Fruit fly (Drosophila melanogaster): ENCODE data around the gene dimm.
A peak's percentile ranks its signal among the peaks of the same experiment; 100 is the strongest.

dimm gene

dm6 chr2L:21313909-21314400 is 17.6 kb upstream of the dimm start, which contains the start of gene CG46314 (continued):
- TF ChIP-seq dsx (GFP tag; optimal IDR thresholded peaks at IDR 0.05; ENCODE audit: poor library complexity, severe bottlenecking) (peak; percentile 30), spab (GFP tag; optimal IDR thresholded peaks at IDR 0.05) (peak; percentile 74), CG8632 (GFP tag; optimal IDR thresholded peaks at IDR 0.05) (peak; percentile 59), Blimp-1 (GFP tag; optimal IDR thresholded peaks at IDR 0.05) (peak; percentile 45), CG3032 (tag; optimal IDR thresholded peaks at IDR 0.05) (peak; percentile 62), CG31627 (GFP tag; optimal IDR thresholded peaks at IDR 0.05) (peak; percentile 67), vri (GFP tag; optimal IDR thresholded peaks at IDR 0.05) (no peak), OdsH (GFP tag; optimal IDR thresholded peaks at IDR 0.05) (peak; percentile 61)

DNA sequence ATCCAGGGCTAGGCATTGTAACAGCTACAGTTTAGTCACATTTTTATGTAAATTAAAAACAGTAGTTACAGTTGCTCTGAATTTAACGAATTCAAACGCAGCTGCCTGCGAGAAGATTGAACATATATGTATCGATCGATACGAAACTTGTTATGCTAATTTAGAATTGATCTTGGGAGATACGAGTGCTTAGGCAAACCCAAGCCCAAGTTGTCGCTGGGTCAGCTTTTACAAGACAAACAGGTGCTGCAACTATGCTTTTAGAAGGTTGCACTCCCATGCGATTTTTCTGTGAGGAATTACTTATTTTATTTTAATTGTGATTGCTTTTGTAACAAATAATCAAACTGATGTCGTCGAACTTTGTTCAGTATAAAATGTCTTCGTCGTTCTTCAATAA is 14.8 kb upstream of the dimm start:
- no peak for TF ChIP-seq Eip78C (GFP tag)
- no peak for TF ChIP-seq CG10669 (GFP tag; optimal IDR thresholded peaks at IDR 0.05)
- no peak for TF ChIP-seq Met (GFP tag; optimal IDR thresholded peaks at IDR 0.05)
- TF ChIP-seq Ets21C (GFP tag; optimal IDR thresholded peaks at IDR 0.05): no peak
- no peak for TF ChIP-seq CG31627 (GFP tag; optimal IDR thresholded peaks at IDR 0.05)
- no peak for TF ChIP-seq Blimp-1 (GFP tag; optimal IDR thresholded peaks at IDR 0.05)
- no peak for TF ChIP-seq fd59A (GFP tag; optimal IDR thresholded peaks at IDR 0.05)
- TF ChIP-seq Lpt (GFP tag; optimal IDR thresholded peaks at IDR 0.05): no peak

- TF ChIP-seq spab (GFP tag; optimal IDR thresholded peaks at IDR 0.05) (no peak), CG4318 (GFP tag; optimal IDR thresholded peaks at IDR 0.05) (no peak), pdm3 (GFP tag; optimal IDR thresholded peaks at IDR 0.05) (no peak), CG6854 (GFP tag; optimal IDR thresholded peaks at IDR 0.05) (no peak), CG9139 (GFP tag; optimal IDR thresholded peaks at IDR 0.05) (no peak), CG6163 (GFP tag; IDR thresholded peaks at IDR 0.05) (no peak), CG31627 (GFP tag; optimal IDR thresholded peaks at IDR 0.05) (no peak), salr (GFP tag; optimal IDR thresholded peaks at IDR 0.05) (no peak), acj6 (GFP tag; optimal IDR thresholded peaks at IDR 0.05) (no peak), esn (GFP tag; optimal IDR thresholded peaks at IDR 0.05) (no peak), CG6276 (GFP tag; optimal IDR thresholded peaks at IDR 0.05) (no peak), CG8632 (GFP tag; optimal IDR thresholded peaks at IDR 0.05) (no peak), Gug (GFP tag; IDR thresholded peaks at IDR 0.05) (no peak), lz (GFP tag; optimal IDR thresholded peaks at IDR 0.05) (no peak), CG34406 (GFP tag; optimal IDR thresholded peaks at IDR 0.05) (no peak), CG10669 (GFP tag; optimal IDR thresholded peaks at IDR 0.05) (no peak), cyc (GFP tag; optimal IDR thresholded peaks at IDR 0.05) (no peak)
Observed at dm6 chr2L:21322161-21322560, 9.4 kb upstream of the dimm start.

dm6 chr2L:21324438-21324890 is 7.1 kb upstream of the dimm start:
- TF ChIP-seq CG9139 (GFP tag; optimal IDR thresholded peaks at IDR 0.05) (no peak), fkh (GFP tag; optimal IDR thresholded peaks at IDR 0.05) (peak; percentile 90), Gug (GFP tag; IDR thresholded peaks at IDR 0.05) (no peak), svp (GFP tag) (peak; percentile 79), achi (GFP tag; optimal IDR thresholded peaks at IDR 0.05) (no peak), CG8319 (GFP tag; optimal IDR thresholded peaks at IDR 0.05) (no peak)

- TF ChIP-seq esn (GFP tag; optimal IDR thresholded peaks at IDR 0.05) (no peak), CG3032 (tag; optimal IDR thresholded peaks at IDR 0.05) (no peak), CG8119 (GFP tag; IDR thresholded peaks at IDR 0.05) (no peak), dac (GFP tag; optimal IDR thresholded peaks at IDR 0.05) (no peak), Sox14 (GFP tag; optimal IDR thresholded peaks at IDR 0.05) (peak; percentile 18), fkh (GFP tag; optimal IDR thresholded peaks at IDR 0.05) (peak; percentile 28), cyc (GFP tag; optimal IDR thresholded peaks at IDR 0.05) (no peak), CG31627 (GFP tag; optimal IDR thresholded peaks at IDR 0.05) (no peak), CG32006 (GFP tag; optimal IDR thresholded peaks at IDR 0.05) (no peak), CG15336 (GFP tag; IDR thresholded peaks at IDR 0.05) (no peak), svp (GFP tag) (no peak), Eip78C (GFP tag) (peak; percentile 40), topi (GFP tag; optimal IDR thresholded peaks at IDR 0.05) (no peak), CG11762 (GFP tag; optimal IDR thresholded peaks at IDR 0.05; ENCODE audit: insufficient read depth) (no peak), CG9139 (GFP tag; optimal IDR thresholded peaks at IDR 0.05) (no peak), Ets21C (GFP tag; optimal IDR thresholded peaks at IDR 0.05) (no peak)
Observed at dm6 chr2L:21329353-21329752, 2.2 kb upstream of the dimm start.

Measured in whole organism, prepupa.